Fruit fly (Drosophila melanogaster) whole organism: ENCODE results near the gene CG4896.

ENCODE experiments used
- CG8478 ChIP-seq: fragments of >200 bp; optimal IDR thresholded peaks from 2 replicates; lab custom pipeline; 2018; ENCODE audit warnings: inconsistent platforms
- Dll ChIP-seq: fragments of >200 bp; optimal IDR thresholded peaks from 2 replicates; lab custom pipeline; 2017
- EcR ChIP-seq, 2 experiments: fragments of >200 bp; optimal IDR thresholded peaks; 2 replicates each; lab custom pipeline; 2017; ENCODE audit warnings: missing biosample characterization in 2 of 2, missing genetic modification characterization in 2 of 2, missing genetic modification reagents in 2 of 2
- pan ChIP-seq: fragments of >200 bp; optimal IDR thresholded peaks from 2 replicates; lab custom pipeline; 2017
- psq ChIP-seq: fragments of >200 bp; optimal IDR thresholded peaks from 2 replicates; lab custom pipeline; 2017
- usp ChIP-seq: fragments of >200 bp; optimal IDR thresholded peaks from 2 replicates; lab custom pipeline; 2017; ENCODE audit warnings: missing biosample characterization, missing genetic modification characterization, mixed read lengths

Gene CG4896

dm6 chr2L:1150554-1150953 lies 26.9 kb upstream of the CG4896 start, which contains the start of the genes Tfb4 and Vps29:
TSS of gene Tfb4 (minus strand) at chr2L:1150677.
TSS of gene Vps29 (plus strand) at chr2L:1150766.
- TF ChIP-seq pan (lab: Kevin White, UChicago) (no peak), usp (GFP tag; lab: Kevin White, UChicago) (no peak), EcR (GFP tag; optimal IDR thresholded peaks at IDR 0.05; lab: Kevin White, UChicago) (no peak), CG8478 (lab: Kevin White, UChicago) (no peak), psq (lab: Kevin White, UChicago) (no peak), Dll (lab: Kevin White, UChicago) (no peak)

- TF ChIP-seq usp (GFP tag; lab: Kevin White, UChicago) (no peak), EcR (GFP tag; optimal IDR thresholded peaks at IDR 0.05; lab: Kevin White, UChicago) (no peak), Dll (lab: Kevin White, UChicago) (no peak), CG8478 (lab: Kevin White, UChicago) (no peak), pan (lab: Kevin White, UChicago) (no peak), psq (lab: Kevin White, UChicago) (no peak)
Observed at dm6 chr2L:1152693-1153092, 24.8 kb upstream of the CG4896 start.

dm6 chr2L:1156592-1157249 lies 20.8 kb upstream of the CG4896 start:
- no peak for TF ChIP-seq pan (lab: Kevin White, UChicago)
- no peak for TF ChIP-seq usp (GFP tag; lab: Kevin White, UChicago)
- no peak for TF ChIP-seq Dll (lab: Kevin White, UChicago)
- no peak for TF ChIP-seq psq (lab: Kevin White, UChicago)
- TF ChIP-seq CG8478 (lab: Kevin White, UChicago): no peak
- no peak for TF ChIP-seq EcR (GFP tag; optimal IDR thresholded peaks at IDR 0.05; lab: Kevin White, UChicago)

dm6 chr2L:1157357-1157678 lies 20.2 kb upstream of the CG4896 start:
- TF ChIP-seq pan (lab: Kevin White, UChicago) (no peak), CG8478 (lab: Kevin White, UChicago) (no peak), Dll (lab: Kevin White, UChicago) (no peak), EcR (GFP tag; optimal IDR thresholded peaks at IDR 0.05; lab: Kevin White, UChicago) (no peak), psq (lab: Kevin White, UChicago) (no peak), usp (GFP tag; lab: Kevin White, UChicago) (no peak)

- no peak for TF ChIP-seq Dll (lab: Kevin White, UChicago)
- no peak for TF ChIP-seq CG8478 (lab: Kevin White, UChicago)
- no peak for TF ChIP-seq usp (GFP tag; lab: Kevin White, UChicago)
- TF ChIP-seq psq (lab: Kevin White, UChicago): no peak
- no peak for TF ChIP-seq EcR (GFP tag; optimal IDR thresholded peaks at IDR 0.05; lab: Kevin White, UChicago)
- no peak for TF ChIP-seq pan (lab: Kevin White, UChicago)
Observed at dm6 chr2L:1157679-1158518, 19.6 kb upstream of the CG4896 start, which contains the start of gene capt. TSS of gene capt (minus strand) at chr2L:1158262.

dm6 chr2L:1158519-1159319 lies 18.8 kb upstream of the CG4896 start, which contains the start of gene Tango14:
TSS of gene Tango14 (plus strand) at chr2L:1158661.
- no peak for TF ChIP-seq usp (GFP tag; lab: Kevin White, UChicago)
- TF ChIP-seq EcR (GFP tag; optimal IDR thresholded peaks at IDR 0.05; lab: Kevin White, UChicago): no peak
- no peak for TF ChIP-seq psq (lab: Kevin White, UChicago)
- no peak for TF ChIP-seq pan (lab: Kevin White, UChicago)
- no peak for TF ChIP-seq CG8478 (lab: Kevin White, UChicago)
- TF ChIP-seq Dll (lab: Kevin White, UChicago): no peak

- no peak for TF ChIP-seq pan (lab: Kevin White, UChicago)
- no peak for TF ChIP-seq psq (lab: Kevin White, UChicago)
- no peak for TF ChIP-seq EcR (GFP tag; optimal IDR thresholded peaks at IDR 0.05; lab: Kevin White, UChicago)
Observed at dm6 chr2L:1163538-1164143, 13.8 kb upstream of the CG4896 start, which contains the start of gene CG5080. TSS of gene CG5080 (minus strand) at chr2L:1163886.

- no peak for TF ChIP-seq EcR (GFP tag; optimal IDR thresholded peaks at IDR 0.05; lab: Kevin White, UChicago)
- TF ChIP-seq psq (lab: Kevin White, UChicago): no peak
- no peak for TF ChIP-seq Dll (lab: Kevin White, UChicago)
- no peak for TF ChIP-seq pan (lab: Kevin White, UChicago)
- no peak for TF ChIP-seq usp (GFP tag; lab: Kevin White, UChicago)
- no peak for TF ChIP-seq CG8478 (lab: Kevin White, UChicago)
Observed at dm6 chr2L:1164294-1164693, 13.2 kb upstream of the CG4896 start, which contains the start of gene IntS14. TSS of gene IntS14 (plus strand) at chr2L:1164443.

- TF ChIP-seq usp (GFP tag; lab: Kevin White, UChicago): no peak
- no peak for TF ChIP-seq CG8478 (lab: Kevin White, UChicago)
- no peak for TF ChIP-seq psq (lab: Kevin White, UChicago)
- no peak for TF ChIP-seq pan (lab: Kevin White, UChicago)
- no peak for TF ChIP-seq Dll (lab: Kevin White, UChicago)
- no peak for TF ChIP-seq EcR (GFP tag; optimal IDR thresholded peaks at IDR 0.05; lab: Kevin White, UChicago)
Observed at dm6 chr2L:1166326-1166725, 11.2 kb upstream of the CG4896 start, which contains the start of gene CG14341. TSS of gene CG14341 (plus strand) at chr2L:1166506.
